Worm (Caenorhabditis elegans) whole organism, midembryonic: ENCODE data around the gene sqv-1.

Experiments used
- flt-1 ChIP-seq: fragments of 200-800 bp; sonication (Bioruptor generic); IDR thresholded peaks from 2 replicates; pipeline ENCODE4 v1.3.6; 2022; ENCODE audit warnings: missing genetic modification characterization, missing compliant biosample characterization
- klf-2 ChIP-seq: fragments of 200-800 bp; sonication (Bioruptor generic); conservative IDR thresholded peaks from 2 replicates; pipeline ENCODE4 v1.3.6; 2022; ENCODE audit warnings: missing genetic modification reagents, missing genetic modification characterization, missing compliant biosample characterization
- med-1 ChIP-seq: sonication (generic microtip); optimal IDR thresholded peaks from 2 replicates; lab custom pipeline; 2017; ENCODE audit warnings: missing genetic modification characterization, mild to moderate bottlenecking, missing compliant biosample characterization, antibody characterized with exemption, missing genetic modification reagents; ENCODE audit not compliant: insufficient read depth
- ref-1 ChIP-seq: fragments of 200-800 bp; sonication (Bioruptor generic); conservative IDR thresholded peaks from 2 replicates; pipeline ENCODE4 v1.3.6; 2022; ENCODE audit warnings: missing genetic modification reagents, missing genetic modification characterization, missing compliant biosample characterization
- ztf-29 ChIP-seq: fragments of 200-800 bp; sonication (Bioruptor generic); IDR thresholded peaks from 2 replicates; pipeline ENCODE4 v1.3.6; 2022; ENCODE audit warnings: missing genetic modification reagents, missing genetic modification characterization, missing compliant biosample characterization

DNA sequence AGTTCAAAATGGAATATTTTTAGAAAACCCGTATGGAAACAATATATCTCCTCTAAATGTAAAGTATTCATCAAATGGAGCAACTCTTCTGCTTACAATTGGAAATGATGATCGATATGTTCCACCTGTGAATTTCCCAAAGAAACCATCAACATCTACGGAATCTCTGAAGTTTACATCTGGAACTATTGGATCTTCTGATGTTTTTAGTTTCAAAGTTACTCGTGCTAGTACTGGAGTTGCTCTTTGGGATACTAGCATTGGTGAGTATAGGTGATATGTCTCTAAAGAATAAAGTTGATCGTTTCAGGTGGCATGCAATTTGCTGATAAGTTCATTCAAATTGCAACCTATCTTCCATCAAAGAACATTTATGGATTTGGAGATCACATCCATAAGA, 7.0 kb downstream of the sqv-1 start:
- TF ChIP-seq flt-1 (GFP tag; lab: Robert Waterston, UW) (no peak), klf-2 (no peak), ztf-29 (GFP tag; lab: Robert Waterston, UW) (no peak), med-1 (GFP tag; lab: Kevin White, UChicago) (no peak), ref-1 (no peak)
